Fruit fly (Drosophila melanogaster): ENCODE data around the gene GluRIIB.
A peak's percentile ranks its signal among the peaks of the same experiment; 100 is the strongest.

Gene GluRIIB

DNA sequence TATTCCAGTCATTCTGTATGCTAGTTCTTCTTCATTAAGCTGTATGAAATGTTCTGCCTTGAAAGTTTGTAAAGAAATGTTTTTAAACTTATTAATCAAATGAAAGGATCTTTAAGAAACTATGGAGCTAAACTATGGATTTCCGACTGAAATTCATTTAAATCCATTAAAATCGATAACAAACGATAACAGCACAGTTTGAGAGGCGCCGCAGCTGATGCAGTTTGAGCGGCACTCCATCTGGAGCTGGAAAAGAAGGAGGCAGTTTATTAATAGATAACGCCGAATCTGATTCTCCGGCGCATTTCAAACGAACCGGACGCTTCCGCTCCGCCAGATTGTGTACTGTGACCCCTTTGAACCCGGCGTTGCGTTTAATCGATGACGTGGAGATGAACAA is 31.3 kb upstream of the GluRIIB start, which contains the start of gene CG31915 (continued):
- TF ChIP-seq D19B (GFP tag; optimal IDR thresholded peaks at IDR 0.05) (no peak), cad (GFP tag; optimal IDR thresholded peaks at IDR 0.05) (peak; percentile 92), CG3163 (GFP tag; optimal IDR thresholded peaks at IDR 0.05) (no peak), CG2120 (GFP tag; optimal IDR thresholded peaks at IDR 0.05) (no peak), CG2889 (GFP tag; IDR thresholded peaks at IDR 0.05) (no peak), Atf6 (GFP tag; IDR thresholded peaks at IDR 0.05) (no peak), Myb (GFP tag; optimal IDR thresholded peaks at IDR 0.05) (peak; percentile 64), CG10979 (tag; optimal IDR thresholded peaks at IDR 0.05) (no peak), CG13123 (GFP tag; optimal IDR thresholded peaks at IDR 0.05) (no peak), HLH4C (GFP tag; IDR thresholded peaks at IDR 0.05; ENCODE audit: partially characterized antibody) (peak; percentile 87), gcm (GFP tag; optimal IDR thresholded peaks at IDR 0.05) (no peak), CG4360 (GFP tag; IDR thresholded peaks at IDR 0.05) (no peak), CG9876 (GFP tag; optimal IDR thresholded peaks at IDR 0.05) (no peak), psq (GFP tag; optimal IDR thresholded peaks at IDR 0.05) (no peak), ci (GFP tag; IDR thresholded peaks at IDR 0.05) (no peak), mld (GFP tag; IDR thresholded peaks at IDR 0.05; ENCODE audit: partially characterized antibody) (peak; percentile 68; the same call in 1 of the 3 replicates), nerfin-1 (tag; optimal IDR thresholded peaks at IDR 0.05) (no peak), Ada2b (GFP tag; IDR thresholded peaks at IDR 0.05) (no peak), kay (GFP tag; optimal IDR thresholded peaks at IDR 0.05) (no peak), CG42726 (GFP tag; IDR thresholded peaks at IDR 0.05; ENCODE audit: partially characterized antibody) (peak; percentile 8; the same call in 1 of the 2 replicates), lab (GFP tag; optimal IDR thresholded peaks at IDR 0.05) (no peak), CG18619 (GFP tag; optimal IDR thresholded peaks at IDR 0.05) (no peak), disco-r (GFP tag; optimal IDR thresholded peaks at IDR 0.05) (no peak), ewg (GFP tag; optimal IDR thresholded peaks at IDR 0.05) (no peak), CG9797 (GFP tag; optimal IDR thresholded peaks at IDR 0.05) (no peak), CG6854 (GFP tag; optimal IDR thresholded peaks at IDR 0.05) (peak; percentile 77), tup (GFP tag; optimal IDR thresholded peaks at IDR 0.05) (no peak), CG14667 (GFP tag; IDR thresholded peaks at IDR 0.05) (no peak), fu2 (GFP tag; optimal IDR thresholded peaks at IDR 0.05) (no peak), pros (GFP tag; optimal IDR thresholded peaks at IDR 0.05) (no peak), HLHmδ (GFP tag; optimal IDR thresholded peaks at IDR 0.05) (no peak), CG17385 (GFP tag; optimal IDR thresholded peaks at IDR 0.05) (no peak), CG15269 (tag; optimal IDR thresholded peaks at IDR 0.05) (no peak), CG30403 (GFP tag; optimal IDR thresholded peaks at IDR 0.05) (no peak), NFAT (GFP tag; IDR thresholded peaks at IDR 0.05) (no peak), zen (tag; optimal IDR thresholded peaks at IDR 0.05) (no peak), B-H1 (GFP tag; IDR thresholded peaks at IDR 0.05) (no peak), Oli (tag; optimal IDR thresholded peaks at IDR 0.05) (no peak), CG1233 (GFP tag; optimal IDR thresholded peaks at IDR 0.05) (no peak), CG8944 (GFP tag; optimal IDR thresholded peaks at IDR 0.05) (no peak), CG10431 (GFP tag; optimal IDR thresholded peaks at IDR 0.05) (no peak), dm (GFP tag; optimal IDR thresholded peaks at IDR 0.05) (no peak), CG7786 (GFP tag; optimal IDR thresholded peaks at IDR 0.05) (no peak), CG34376 (GFP tag; optimal IDR thresholded peaks at IDR 0.05) (no peak), trem (tag; optimal IDR thresholded peaks at IDR 0.05) (no peak), CG8924 (tag; optimal IDR thresholded peaks at IDR 0.05) (no peak), CG12942 (GFP tag; optimal IDR thresholded peaks at IDR 0.05) (no peak), CG15479 (GFP tag; optimal IDR thresholded peaks at IDR 0.05) (no peak), so (GFP tag; IDR thresholded peaks at IDR 0.05) (no peak), CoRest (tag; optimal IDR thresholded peaks at IDR 0.05) (no peak), wdn (GFP tag; IDR thresholded peaks at IDR 0.05) (no peak), CG1602 (GFP tag; optimal IDR thresholded peaks at IDR 0.05) (no peak)

Measured in whole organism, embryonic.